Worm (Caenorhabditis elegans): ENCODE data around the gene mml-1.

ce11 chrIII:7395354-7395753 lies 20.8 kb upstream of the mml-1 start, which contains the start of gene lgc-50:
- TF ChIP-seq mep-1 (tag; optimal IDR thresholded peaks at IDR 0.05) (no peak), skn-1 (tag; optimal IDR thresholded peaks at IDR 0.05) (no peak), nhr-11 (tag; optimal IDR thresholded peaks at IDR 0.05) (no peak), mef-2 (tag; optimal IDR thresholded peaks at IDR 0.05) (no peak), lin-13 (GFP tag; optimal IDR thresholded peaks at IDR 0.05) (no peak), ama-1 (optimal IDR thresholded peaks at IDR 0.05) (no peak), nhr-237 (tag; optimal IDR thresholded peaks at IDR 0.05) (no peak), ceh-82 (tag; optimal IDR thresholded peaks at IDR 0.05) (no peak), ztf-11 (tag; optimal IDR thresholded peaks at IDR 0.05) (no peak), lin-15B (tag; optimal IDR thresholded peaks at IDR 0.05) (no peak)
